Fruit fly (Drosophila melanogaster) whole organism, embryonic: ENCODE results near the gene CG11562.

ENCODE experiments used
- Antp ChIP-seq: fragments of 200-800 bp; sonication (Bioruptor generic); optimal IDR thresholded peaks from 3 replicates; lab custom pipeline; 2016; ENCODE audit warnings: missing biosample characterization, missing genetic modification characterization
- Awh ChIP-seq: fragments of 200-800 bp; sonication (Bioruptor generic); IDR thresholded peaks from 2 replicates; pipeline ENCODE4, ENCODE4 v1.3.6; 2022; ENCODE audit warnings: missing biosample characterization, missing genetic modification characterization
- Bteb2 ChIP-seq: fragments of 200-800 bp; sonication (Bioruptor generic); optimal IDR thresholded peaks from 2 replicates; lab custom pipeline; 2016; ENCODE audit warnings: missing biosample characterization, missing genetic modification characterization
- CG1024 ChIP-seq: fragments of 200-800 bp; sonication (Bioruptor generic); IDR thresholded peaks from 2 replicates; pipeline ENCODE4 v1.3.6; 2022; ENCODE audit warnings: missing biosample characterization, missing genetic modification characterization
- CG11398 ChIP-seq: fragments of 200-800 bp; sonication (Bioruptor generic); optimal IDR thresholded peaks from 2 replicates; lab custom pipeline; 2016; ENCODE audit warnings: missing biosample characterization, missing genetic modification characterization
- CG11696 ChIP-seq: fragments of 200-800 bp; sonication (Bioruptor generic); IDR thresholded peaks from 2 replicates; pipeline ENCODE4 v1.3.6; 2022; ENCODE audit warnings: missing biosample characterization, missing genetic modification characterization
- CG12236 ChIP-seq: fragments of 200-800 bp; sonication (Bioruptor generic); optimal IDR thresholded peaks from 2 replicates; lab custom pipeline; 2016; ENCODE audit warnings: missing biosample characterization, missing genetic modification characterization
- CG13123 ChIP-seq: fragments of 200-800 bp; sonication (Bioruptor generic); optimal IDR thresholded peaks from 2 replicates; lab custom pipeline; 2016; ENCODE audit warnings: missing biosample characterization, missing genetic modification characterization
- CG13624 ChIP-seq: fragments of 200-800 bp; sonication (Bioruptor generic); optimal IDR thresholded peaks from 2 replicates; lab custom pipeline; 2016; ENCODE audit warnings: missing biosample characterization, missing genetic modification characterization
- CG13775 ChIP-seq: fragments of 200-800 bp; sonication (Bioruptor generic); optimal IDR thresholded peaks from 3 replicates; lab custom pipeline; 2017; ENCODE audit warnings: missing biosample characterization, mild to moderate bottlenecking, missing genetic modification characterization
- CG14441 ChIP-seq: fragments of 200-800 bp; sonication (Bioruptor generic); IDR thresholded peaks from 2 replicates; pipeline ENCODE4 v1.3.6; 2022; ENCODE audit warnings: missing biosample characterization, missing genetic modification characterization
- CG16815 ChIP-seq: fragments of 200-800 bp; sonication (Bioruptor generic); optimal IDR thresholded peaks from 3 replicates; lab custom pipeline; 2017; ENCODE audit warnings: missing biosample characterization, mild to moderate bottlenecking, missing genetic modification characterization
- CG17186 ChIP-seq: fragments of 200-800 bp; sonication (Bioruptor generic); optimal IDR thresholded peaks from 3 replicates; lab custom pipeline; 2017; ENCODE audit warnings: missing biosample characterization, missing genetic modification reagents, missing genetic modification characterization
- CG17912 ChIP-seq: fragments of 200-800 bp; sonication (Bioruptor generic); optimal IDR thresholded peaks from 2 replicates; lab custom pipeline; 2018; ENCODE audit warnings: missing biosample characterization, mild to moderate bottlenecking, missing genetic modification characterization
- CG3995 ChIP-seq: fragments of 200-800 bp; sonication (Bioruptor generic); optimal IDR thresholded peaks from 3 replicates; lab custom pipeline; 2016; ENCODE audit warnings: missing biosample characterization, missing genetic modification characterization
- CG4424 ChIP-seq: fragments of 200-800 bp; sonication (Bioruptor generic); optimal IDR thresholded peaks from 3 replicates; lab custom pipeline; 2016; ENCODE audit warnings: missing biosample characterization, missing genetic modification characterization
- CG5953 ChIP-seq: fragments of 200-800 bp; sonication (Bioruptor generic); IDR thresholded peaks from 2 replicates; pipeline ENCODE4 v1.3.6; 2022; ENCODE audit warnings: missing biosample characterization, missing genetic modification characterization
- CG6254 ChIP-seq: fragments of 200-800 bp; sonication (Bioruptor generic); optimal IDR thresholded peaks from 3 replicates; lab custom pipeline; 2017; ENCODE audit warnings: mild to moderate bottlenecking, missing biosample characterization, missing genetic modification reagents, missing genetic modification characterization
- CG6654 ChIP-seq: fragments of 200-800 bp; sonication (Bioruptor generic); optimal IDR thresholded peaks from 2 replicates; lab custom pipeline; 2017; ENCODE audit warnings: missing biosample characterization, mild to moderate bottlenecking, missing genetic modification characterization
- CG6791 ChIP-seq: fragments of 200-800 bp; sonication (Bioruptor generic); IDR thresholded peaks from 3 replicates; pipeline ENCODE4 v1.3.6; 2022; ENCODE audit warnings: missing biosample characterization, missing genetic modification characterization; ENCODE audit not compliant: partially characterized antibody
- CG7556 ChIP-seq: fragments of 200-800 bp; sonication (Bioruptor generic); optimal IDR thresholded peaks from 2 replicates; lab custom pipeline; 2017; ENCODE audit warnings: missing biosample characterization, mild to moderate bottlenecking, missing genetic modification characterization
- CG7745 ChIP-seq: fragments of 200-800 bp; sonication (Bioruptor generic); optimal IDR thresholded peaks from 2 replicates; lab custom pipeline; 2018; ENCODE audit warnings: missing biosample characterization, mild to moderate bottlenecking, missing genetic modification characterization, moderate library complexity
- CG7839 ChIP-seq: fragments of 200-800 bp; sonication (Bioruptor generic); optimal IDR thresholded peaks from 3 replicates; lab custom pipeline; 2018; ENCODE audit warnings: missing biosample characterization, mild to moderate bottlenecking, missing genetic modification characterization, moderate library complexity
- CG7928 ChIP-seq: fragments of 200-800 bp; sonication (Bioruptor generic); optimal IDR thresholded peaks from 2 replicates; lab custom pipeline; 2017; ENCODE audit warnings: missing biosample characterization, mild to moderate bottlenecking, missing genetic modification characterization
- CG7963 ChIP-seq: fragments of 200-800 bp; sonication (Bioruptor generic); IDR thresholded peaks from 3 replicates; pipeline ENCODE4 v1.3.6; 2022; ENCODE audit warnings: missing biosample characterization, missing genetic modification characterization; ENCODE audit not compliant: partially characterized antibody
- CG8924 ChIP-seq: fragments of 200-800 bp; optimal IDR thresholded peaks from 3 replicates; lab custom pipeline; 2019; ENCODE audit warnings: missing biosample characterization, mild to moderate bottlenecking, missing genetic modification characterization, moderate library complexity
- CoRest ChIP-seq: fragments of 200-800 bp; sonication (Bioruptor generic); optimal IDR thresholded peaks from 3 replicates; lab custom pipeline; 2018; ENCODE audit warnings: missing biosample characterization, mild to moderate bottlenecking, missing genetic modification characterization, moderate library complexity
- Drgx ChIP-seq: fragments of 200-800 bp; sonication (Bioruptor generic); IDR thresholded peaks from 2 replicates; pipeline ENCODE4 v1.3.6; 2022; ENCODE audit warnings: missing biosample characterization, missing genetic modification characterization
- Ets97D ChIP-seq: fragments of 200-800 bp; sonication (Bioruptor generic); optimal IDR thresholded peaks from 3 replicates; lab custom pipeline; 2016; ENCODE audit warnings: missing biosample characterization, missing genetic modification characterization
- Fer1 ChIP-seq: fragments of 200-800 bp; sonication (Bioruptor generic); optimal IDR thresholded peaks from 2 replicates; lab custom pipeline; 2017; ENCODE audit warnings: missing biosample characterization, mild to moderate bottlenecking, missing genetic modification characterization
- Hand ChIP-seq: fragments of 200-800 bp; sonication (Bioruptor generic); optimal IDR thresholded peaks from 2 replicates; lab custom pipeline; 2017; ENCODE audit warnings: mild to moderate bottlenecking, missing biosample characterization, missing genetic modification reagents, missing genetic modification characterization
- Kr ChIP-seq: fragments of 200-800 bp; sonication (Bioruptor generic); optimal IDR thresholded peaks from 2 replicates; lab custom pipeline; 2017; ENCODE audit warnings: missing biosample characterization, mild to moderate bottlenecking, missing genetic modification characterization
- Meics ChIP-seq: fragments of 200-800 bp; sonication (Bioruptor generic); optimal IDR thresholded peaks from 2 replicates; lab custom pipeline; 2017; ENCODE audit warnings: missing biosample characterization, mild to moderate bottlenecking, missing genetic modification characterization
- Rx ChIP-seq: fragments of 200-800 bp; sonication (Bioruptor generic); IDR thresholded peaks from 2 replicates; pipeline ENCODE4 v1.3.6; 2022; ENCODE audit warnings: missing biosample characterization, missing genetic modification characterization
- Sox100B ChIP-seq: fragments of 200-800 bp; sonication (Bioruptor generic); optimal IDR thresholded peaks from 3 replicates; lab custom pipeline; 2018; ENCODE audit warnings: missing biosample characterization, mild to moderate bottlenecking, missing genetic modification characterization
- Taf1 ChIP-seq: fragments of 200-800 bp; sonication (Bioruptor generic); IDR thresholded peaks from 2 replicates; pipeline ENCODE4 v1.3.6; 2022; ENCODE audit warnings: missing biosample characterization, missing genetic modification characterization
- cas ChIP-seq: fragments of 200-800 bp; sonication (Bioruptor generic); IDR thresholded peaks from 2 replicates; pipeline ENCODE4 v1.3.6; 2022; ENCODE audit warnings: missing biosample characterization, missing genetic modification characterization
- cwo ChIP-seq: fragments of 200-800 bp; sonication (Bioruptor generic); optimal IDR thresholded peaks from 3 replicates; lab custom pipeline; 2017; ENCODE audit warnings: missing biosample characterization, missing genetic modification characterization, mild to moderate bottlenecking, moderate library complexity, missing genetic modification reagents
- grau ChIP-seq: fragments of 200-800 bp; optimal IDR thresholded peaks from 3 replicates; lab custom pipeline; 2019; ENCODE audit warnings: missing biosample characterization, mild to moderate bottlenecking, missing genetic modification characterization, moderate library complexity
- gsb ChIP-seq: fragments of 200-800 bp; sonication (Bioruptor generic); IDR thresholded peaks from 2 replicates; pipeline ENCODE4 v1.3.6; 2022; ENCODE audit warnings: missing biosample characterization, missing genetic modification characterization
- hkb ChIP-seq, 2 experiments: fragments of 200-800 bp in 1 of 2; fragments of >200 bp in 1 of 2; sonication (Bioruptor generic) in 1 of 2; IDR thresholded peaks in 1 of 2; optimal IDR thresholded peaks in 1 of 2; 2 replicates each; pipeline versions ENCODE4 v1.3.6 to Lab custom; 2017 to 2022; ENCODE audit warnings: missing biosample characterization in 1 of 2, missing genetic modification characterization in 1 of 2
- insv ChIP-seq, 2 experiments: fragments of 200-800 bp; sonication (Bioruptor generic); optimal IDR thresholded peaks; 3 replicates each; lab custom pipeline; 2016 to 2018; ENCODE audit warnings: missing biosample characterization in 2 of 2, missing genetic modification characterization in 2 of 2
- lilli ChIP-seq: fragments of 200-800 bp; sonication (Bioruptor generic); optimal IDR thresholded peaks from 3 replicates; lab custom pipeline; 2016; ENCODE audit warnings: missing biosample characterization, missing genetic modification characterization
- lmd ChIP-seq: fragments of 200-800 bp; sonication (Bioruptor generic); IDR thresholded peaks from 2 replicates; pipeline ENCODE4 v1.3.6; 2022; ENCODE audit warnings: missing biosample characterization, missing genetic modification characterization
- luna ChIP-seq: fragments of 200-800 bp; sonication (Bioruptor generic); optimal IDR thresholded peaks from 2 replicates; lab custom pipeline; 2016; ENCODE audit warnings: missing biosample characterization, missing genetic modification characterization
- onecut ChIP-seq: fragments of 200-800 bp; sonication (Bioruptor generic); IDR thresholded peaks from 2 replicates; pipeline ENCODE4 v1.3.6; 2022; ENCODE audit warnings: missing biosample characterization, missing genetic modification characterization
- phol ChIP-seq: fragments of 200-800 bp; sonication (Bioruptor generic); optimal IDR thresholded peaks from 3 replicates; lab custom pipeline; 2018; ENCODE audit warnings: missing biosample characterization, mild to moderate bottlenecking, missing genetic modification characterization, moderate library complexity
- ro ChIP-seq: fragments of 200-800 bp; sonication (Bioruptor generic); IDR thresholded peaks from 2 replicates; pipeline ENCODE4 v1.3.6; 2022; ENCODE audit warnings: missing biosample characterization, missing genetic modification characterization
- seq ChIP-seq: fragments of 200-800 bp; sonication (Bioruptor generic); IDR thresholded peaks from 2 replicates; pipeline ENCODE4 v1.3.6; 2022; ENCODE audit warnings: missing biosample characterization, missing genetic modification characterization
- wdn ChIP-seq: fragments of 200-800 bp; sonication (Bioruptor generic); IDR thresholded peaks from 2 replicates; pipeline ENCODE4 v1.3.6; 2022; ENCODE audit warnings: missing biosample characterization, missing genetic modification characterization

CG11562 gene

DNA sequence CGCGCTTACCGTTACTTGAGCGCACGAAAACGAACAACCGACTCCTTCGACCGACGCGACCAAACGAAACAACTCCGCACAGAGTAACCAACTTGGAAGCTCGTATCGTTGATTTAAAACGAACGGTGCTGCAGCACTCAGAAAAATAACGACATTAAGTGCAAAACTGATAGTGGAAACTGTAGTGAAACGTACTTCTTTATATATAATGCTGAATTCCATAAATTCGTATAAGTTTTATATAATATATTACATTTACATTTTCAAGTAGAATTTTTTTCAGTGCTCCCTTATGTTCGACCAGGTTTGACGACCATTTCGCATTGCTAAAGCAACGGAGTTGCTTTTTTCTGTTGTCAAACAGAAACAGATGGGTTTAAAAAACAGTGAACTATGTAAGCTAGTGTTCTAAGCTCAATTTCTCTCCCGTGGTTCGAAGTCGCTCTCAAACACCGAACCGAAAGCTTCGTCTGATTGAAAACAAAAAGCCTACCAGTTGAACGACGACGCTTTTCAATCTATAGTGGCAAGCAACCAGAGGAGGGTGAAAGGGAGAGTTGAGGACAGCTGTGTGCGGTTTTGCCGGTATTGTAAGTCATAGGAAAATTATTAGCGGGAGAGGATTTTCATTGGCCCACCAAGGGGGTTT, 24.7 kb upstream of the CG11562 start, which contains the start of gene CG17075 (continued):
- TF ChIP-seq seq (peak; percentile 94), Taf1 (GFP tag; lab: Robert Waterston, UW) (peak; percentile 86), CG6791 (GFP tag; lab: Robert Waterston, UW) (no peak), gsb (GFP tag; lab: Robert Waterston, UW) (peak; percentile 92), Drgx (peak; percentile 95), insv (GFP tag; optimal IDR thresholded peaks at IDR 0.05; lab: Kevin White, UChicago) (peak in 1 of 2 experiments; percentile 49), ro (peak; percentile 83), cas (peak; percentile 86), lmd (GFP tag; lab: Robert Waterston, UW) (peak; percentile 96), CoRest (tag; lab: Kevin White, UChicago) (peak; percentile 95), CG7839 (tag; lab: Kevin White, UChicago) (peak; percentile 98), CG7963 (GFP tag; lab: Robert Waterston, UW) (no peak), CG11398 (GFP tag; lab: Kevin White, UChicago) (peak; percentile 70), CG7928 (GFP tag; lab: Kevin White, UChicago) (peak; percentile 74), Sox100B (peak; percentile 92), phol (peak; percentile 91), cwo (peak; percentile 94), Kr (GFP tag; lab: Kevin White, UChicago) (no peak), CG5953 (GFP tag; lab: Robert Waterston, UW) (peak; percentile 91), CG13123 (GFP tag; lab: Kevin White, UChicago) (peak; percentile 86), wdn (GFP tag; lab: Robert Waterston, UW) (peak; percentile 94), Antp (GFP tag; lab: Kevin White, UChicago) (peak; percentile 77), CG1024 (GFP tag; lab: Robert Waterston, UW) (peak; percentile 87), CG11696 (GFP tag; lab: Robert Waterston, UW) (peak; percentile 77), CG13624 (GFP tag; lab: Kevin White, UChicago) (peak; percentile 69), CG4424 (GFP tag; lab: Kevin White, UChicago) (peak; percentile 92), CG8924 (tag; lab: Kevin White, UChicago) (peak; percentile 96), Hand (peak; percentile 94), CG6654 (peak; percentile 73), CG3995 (GFP tag; lab: Kevin White, UChicago) (peak; percentile 24), Meics (GFP tag; lab: Kevin White, UChicago) (peak; percentile 97), Bteb2 (GFP tag; lab: Kevin White, UChicago) (peak; percentile 68), CG16815 (peak; percentile 80), CG13775 (GFP tag; lab: Kevin White, UChicago) (peak; percentile 91), Fer1 (peak; percentile 97), grau (tag; lab: Kevin White, UChicago) (peak; percentile 95), CG6254 (GFP tag; lab: Kevin White, UChicago) (peak; percentile 85), CG17912 (peak; percentile 32), Awh (GFP tag; lab: Robert Waterston, UW) (peak; percentile 90), CG12236 (GFP tag; lab: Kevin White, UChicago) (peak; percentile 32), hkb (optimal IDR thresholded peaks at IDR 0.05; lab: Kevin White, UChicago) (no peak), hkb (GFP tag; IDR thresholded peaks at IDR 0.05; lab: Robert Waterston, UW) (peak; percentile 96), onecut (GFP tag; lab: Robert Waterston, UW) (peak; percentile 86), luna (no peak), Rx (GFP tag; lab: Robert Waterston, UW) (peak; percentile 87), CG7556 (GFP tag; lab: Kevin White, UChicago) (peak; percentile 98), Ets97D (GFP tag; lab: Kevin White, UChicago) (peak; percentile 51), lilli (GFP tag; lab: Kevin White, UChicago) (peak; percentile 95), CG14441 (GFP tag; lab: Robert Waterston, UW) (peak; percentile 95), CG7745 (no peak), CG17186 (GFP tag; lab: Kevin White, UChicago) (peak; percentile 36)
